Worm (Caenorhabditis elegans) whole organism, late embryonic: ENCODE measurements around the gene M05D6.3.

ENCODE experiments used
- F13H6.1 ChIP-seq: sonication (generic microtip); optimal IDR thresholded peaks from 2 replicates; lab custom pipeline; 2016; ENCODE audit warnings: missing genetic modification characterization, missing compliant biosample characterization
- ceh-45 ChIP-seq: fragments of 200-800 bp; sonication (Bioruptor generic); IDR thresholded peaks from 2 replicates; pipeline ENCODE4 v1.3.6; 2022; ENCODE audit warnings: missing genetic modification reagents, missing genetic modification characterization, missing compliant biosample characterization
- fax-1 ChIP-seq: sonication (generic microtip); optimal IDR thresholded peaks from 2 replicates; lab custom pipeline; 2016; ENCODE audit warnings: missing genotype, missing genetic modification characterization, missing compliant biosample characterization
- madf-2 ChIP-seq: sonication (generic microtip); optimal IDR thresholded peaks from 2 replicates; lab custom pipeline; 2017; ENCODE audit warnings: missing genetic modification characterization, missing compliant biosample characterization
- mec-3 ChIP-seq: sonication (generic microtip); optimal IDR thresholded peaks from 2 replicates; lab custom pipeline; 2016; ENCODE audit warnings: borderline replicate concordance, missing genetic modification characterization, missing compliant biosample characterization
- nhr-11 ChIP-seq: fragments of 150-350 bp; optimal IDR thresholded peaks from 2 replicates; lab custom pipeline; 2014; ENCODE audit warnings: missing biosample characterization, missing genetic modification characterization
- pha-4 ChIP-seq: fragments of 150-350 bp; optimal IDR thresholded peaks from 2 replicates; lab custom pipeline; 2018; ENCODE audit warnings: missing biosample characterization, missing genetic modification reagents, missing genetic modification characterization
- rnt-1 ChIP-seq: sonication (generic microtip); optimal IDR thresholded peaks from 2 replicates; lab custom pipeline; 2016; ENCODE audit warnings: missing genetic modification characterization, missing compliant biosample characterization

ce11 chrII:8464448-8464898 is 11.1 kb upstream of the M05D6.3 start, which contains the start of gene fars-3:
- TF ChIP-seq fax-1 (no peak), pha-4 (tag; lab: Kevin White, UChicago) (no peak), rnt-1 (tag; lab: Kevin White, UChicago) (no peak), madf-2 (no peak), mec-3 (tag; lab: Kevin White, UChicago) (no peak), nhr-11 (tag; lab: Kevin White, UChicago) (no peak), F13H6.1 (tag; lab: Kevin White, UChicago) (no peak), ceh-45 (GFP tag; lab: Robert Waterston, UW) (no peak)
